Fruit fly (Drosophila melanogaster) whole organism, prepupa: Measurements from ENCODE around the gene CG43938.

ENCODE experiments used
- CG10631 ChIP-seq: fragments of 200-800 bp; sonication (Bioruptor generic); optimal IDR thresholded peaks from 2 replicates; lab custom pipeline; 2016; ENCODE audit warnings: missing biosample characterization, missing genetic modification characterization
- CG10669 ChIP-seq: fragments of 200-800 bp; sonication (Bioruptor generic); optimal IDR thresholded peaks from 3 replicates; lab custom pipeline; 2018; ENCODE audit warnings: missing biosample characterization, mild to moderate bottlenecking, missing genetic modification characterization, moderate library complexity
- CG11294 ChIP-seq: fragments of 200-800 bp; sonication (Bioruptor generic); IDR thresholded peaks from 2 replicates; pipeline ENCODE4 v1.3.6; 2022; ENCODE audit warnings: missing biosample characterization, missing genetic modification characterization
- CG11762 ChIP-seq: fragments of 200-800 bp; sonication (Bioruptor generic); optimal IDR thresholded peaks from 3 replicates; lab custom pipeline; 2016; ENCODE audit warnings: missing biosample characterization, missing genetic modification characterization; ENCODE audit not compliant: insufficient read depth
- CG11902 ChIP-seq: fragments of 200-800 bp; sonication (Bioruptor generic); optimal IDR thresholded peaks from 3 replicates; lab custom pipeline; 2016; ENCODE audit warnings: missing biosample characterization, missing genetic modification characterization
- CG15336 ChIP-seq: fragments of 200-800 bp; sonication (Bioruptor generic); IDR thresholded peaks from 2 replicates; pipeline ENCODE4 v1.3.6; 2022; ENCODE audit warnings: missing biosample characterization, missing genetic modification characterization
- CG16779 ChIP-seq: fragments of 200-800 bp; sonication (Bioruptor generic); optimal IDR thresholded peaks from 3 replicates; lab custom pipeline; 2017; ENCODE audit warnings: missing biosample characterization, mild to moderate bottlenecking, missing genetic modification characterization
- CG3032 ChIP-seq: fragments of 200-800 bp; optimal IDR thresholded peaks from 2 replicates; lab custom pipeline; 2019; ENCODE audit warnings: missing biosample characterization, mild to moderate bottlenecking, missing genetic modification characterization, moderate library complexity
- CG31627 ChIP-seq: fragments of 200-800 bp; sonication (Bioruptor generic); optimal IDR thresholded peaks from 3 replicates; lab custom pipeline; 2016; ENCODE audit warnings: missing biosample characterization, missing genetic modification characterization
- CG32006 ChIP-seq: fragments of 200-800 bp; sonication (Bioruptor generic); optimal IDR thresholded peaks from 3 replicates; lab custom pipeline; 2017; ENCODE audit warnings: missing biosample characterization, mild to moderate bottlenecking, missing genetic modification characterization
- CG34406 ChIP-seq: fragments of 200-800 bp; sonication (Bioruptor generic); optimal IDR thresholded peaks from 3 replicates; lab custom pipeline; 2016; ENCODE audit warnings: missing biosample characterization, missing genetic modification characterization
- CG3919 ChIP-seq: fragments of 200-800 bp; sonication (Bioruptor generic); optimal IDR thresholded peaks from 3 replicates; lab custom pipeline; 2016; ENCODE audit warnings: missing biosample characterization, missing genetic modification characterization
- CG4318 ChIP-seq: fragments of 200-800 bp; sonication (Bioruptor generic); optimal IDR thresholded peaks from 3 replicates; lab custom pipeline; 2017; ENCODE audit warnings: missing biosample characterization, mild to moderate bottlenecking, missing genetic modification characterization
- CG6163 ChIP-seq: fragments of 200-800 bp; sonication (Bioruptor generic); IDR thresholded peaks from 3 replicates; pipeline ENCODE4 v1.3.6; 2022; ENCODE audit warnings: missing biosample characterization, missing genetic modification characterization
- CG6808 ChIP-seq: fragments of 200-800 bp; sonication (Bioruptor generic); optimal IDR thresholded peaks from 3 replicates; lab custom pipeline; 2017; ENCODE audit warnings: missing biosample characterization, missing genetic modification characterization, mild to moderate bottlenecking, moderate library complexity, missing genetic modification reagents
- CG6854 ChIP-seq: fragments of 200-800 bp; sonication (Bioruptor generic); optimal IDR thresholded peaks from 2 replicates; lab custom pipeline; 2017; ENCODE audit warnings: missing biosample characterization, mild to moderate bottlenecking, missing genetic modification characterization
- CG7368 ChIP-seq: fragments of 200-800 bp; sonication (Bioruptor generic); optimal IDR thresholded peaks from 3 replicates; lab custom pipeline; 2016; ENCODE audit warnings: missing biosample characterization, missing genetic modification characterization
- CG8119 ChIP-seq: fragments of 200-800 bp; sonication (Bioruptor generic); IDR thresholded peaks from 3 replicates; pipeline ENCODE4 v1.3.6; 2022; ENCODE audit warnings: missing biosample characterization, missing genetic modification characterization
- CG8632 ChIP-seq: fragments of 200-800 bp; sonication (Bioruptor generic); optimal IDR thresholded peaks from 3 replicates; lab custom pipeline; 2016; ENCODE audit warnings: missing biosample characterization, missing genetic modification characterization
- CG9139 ChIP-seq: fragments of 200-800 bp; sonication (Bioruptor generic); optimal IDR thresholded peaks from 3 replicates; lab custom pipeline; 2017; ENCODE audit warnings: missing biosample characterization, mild to moderate bottlenecking, missing genetic modification characterization
- Eip93F ChIP-seq: fragments of 200-800 bp; sonication (Bioruptor generic); optimal IDR thresholded peaks from 2 replicates; lab custom pipeline; 2016; ENCODE audit warnings: missing biosample characterization, mild to moderate bottlenecking, missing genetic modification characterization
- Ets21C ChIP-seq: fragments of 200-800 bp; sonication (Bioruptor generic); optimal IDR thresholded peaks from 3 replicates; lab custom pipeline; 2016; ENCODE audit warnings: missing biosample characterization, missing genetic modification characterization
- Ets96B ChIP-seq: fragments of 200-800 bp; optimal IDR thresholded peaks from 2 replicates; lab custom pipeline; 2019; ENCODE audit warnings: missing biosample characterization, mild to moderate bottlenecking, missing genetic modification characterization, moderate library complexity
- Gug ChIP-seq: fragments of 200-800 bp; sonication (Bioruptor generic); IDR thresholded peaks from 2 replicates; pipeline ENCODE4 v1.3.6; 2022; ENCODE audit warnings: missing biosample characterization, missing genetic modification characterization
- Hr39 ChIP-seq: fragments of 200-800 bp; sonication (Bioruptor generic); optimal IDR thresholded peaks from 2 replicates; lab custom pipeline; 2016; ENCODE audit warnings: missing biosample characterization, missing genetic modification characterization
- Hr4 ChIP-seq: fragments of 200-800 bp; sonication (Bioruptor generic); optimal IDR thresholded peaks from 3 replicates; lab custom pipeline; 2016; ENCODE audit warnings: missing biosample characterization, missing genetic modification characterization
- Met ChIP-seq: fragments of 200-800 bp; sonication (Bioruptor generic); optimal IDR thresholded peaks from 3 replicates; lab custom pipeline; 2016; ENCODE audit warnings: missing biosample characterization, missing genetic modification characterization
- OdsH ChIP-seq: fragments of 200-800 bp; sonication (Bioruptor generic); optimal IDR thresholded peaks from 3 replicates; lab custom pipeline; 2016; ENCODE audit warnings: missing biosample characterization, missing genetic modification characterization
- Smox ChIP-seq: fragments of 200-800 bp; sonication (Bioruptor generic); optimal IDR thresholded peaks from 3 replicates; lab custom pipeline; 2016; ENCODE audit warnings: missing biosample characterization, missing genetic modification characterization
- Sox14 ChIP-seq: fragments of 200-800 bp; sonication (Bioruptor generic); optimal IDR thresholded peaks from 3 replicates; lab custom pipeline; 2016; ENCODE audit warnings: missing biosample characterization, missing genetic modification characterization
- achi ChIP-seq: fragments of 200-800 bp; sonication (Bioruptor generic); optimal IDR thresholded peaks from 3 replicates; lab custom pipeline; 2016; ENCODE audit warnings: missing biosample characterization, missing genetic modification characterization
- acj6 ChIP-seq: fragments of 200-800 bp; sonication (Bioruptor generic); optimal IDR thresholded peaks from 3 replicates; lab custom pipeline; 2016; ENCODE audit warnings: missing biosample characterization, missing genetic modification characterization
- cyc ChIP-seq: fragments of 200-800 bp; sonication (Bioruptor generic); optimal IDR thresholded peaks from 3 replicates; lab custom pipeline; 2016; ENCODE audit warnings: missing biosample characterization, missing genetic modification characterization
- dac ChIP-seq: fragments of 200-800 bp; sonication (Bioruptor generic); optimal IDR thresholded peaks from 2 replicates; lab custom pipeline; 2017; ENCODE audit warnings: missing biosample characterization, mild to moderate bottlenecking, missing genetic modification characterization
- dsx ChIP-seq: fragments of 200-800 bp; optimal IDR thresholded peaks from 3 replicates; lab custom pipeline; 2019; ENCODE audit warnings: missing biosample characterization, mild to moderate bottlenecking, missing genetic modification characterization, moderate library complexity; ENCODE audit not compliant: poor library complexity, severe bottlenecking
- esn ChIP-seq: fragments of 200-800 bp; sonication (Bioruptor generic); optimal IDR thresholded peaks from 2 replicates; lab custom pipeline; 2016; ENCODE audit warnings: missing biosample characterization, mild to moderate bottlenecking, missing genetic modification characterization, moderate library complexity
- fd59A ChIP-seq: fragments of 200-800 bp; sonication (Bioruptor generic); optimal IDR thresholded peaks from 2 replicates; lab custom pipeline; 2017; ENCODE audit warnings: missing biosample characterization, mild to moderate bottlenecking, missing genetic modification characterization, missing genetic modification reagents
- fd85E ChIP-seq: fragments of 200-800 bp; sonication (Bioruptor generic); optimal IDR thresholded peaks from 3 replicates; lab custom pipeline; 2016; ENCODE audit warnings: missing biosample characterization, missing genetic modification characterization
- fkh ChIP-seq: fragments of 200-800 bp; sonication (Bioruptor generic); optimal IDR thresholded peaks from 3 replicates; lab custom pipeline; 2017; ENCODE audit warnings: missing biosample characterization, mild to moderate bottlenecking, missing genetic modification characterization, moderate library complexity
- lz ChIP-seq: fragments of 200-800 bp; sonication (Bioruptor generic); optimal IDR thresholded peaks from 3 replicates; lab custom pipeline; 2016; ENCODE audit warnings: missing biosample characterization, missing genetic modification characterization
- pdm3 ChIP-seq: fragments of 200-800 bp; sonication (Bioruptor generic); optimal IDR thresholded peaks from 3 replicates; lab custom pipeline; 2016; ENCODE audit warnings: missing biosample characterization, missing genetic modification characterization
- salr ChIP-seq, 2 experiments: fragments of 200-800 bp; sonication (Bioruptor generic); optimal IDR thresholded peaks; 3 replicates each; lab custom pipeline; 2016 to 2018; ENCODE audit warnings: missing biosample characterization in 2 of 2, missing genetic modification characterization in 2 of 2, mild to moderate bottlenecking in 1 of 2
- spab ChIP-seq: fragments of 200-800 bp; sonication (Bioruptor generic); optimal IDR thresholded peaks from 2 replicates; lab custom pipeline; 2017; ENCODE audit warnings: missing biosample characterization, mild to moderate bottlenecking, missing genetic modification characterization, missing genetic modification reagents
- ss ChIP-seq, 2 experiments: fragments of 200-800 bp; sonication (Bioruptor generic); optimal IDR thresholded peaks; 2 replicates in 1 of 2; 3 replicates in 1 of 2; lab custom pipeline; 2017 to 2018; ENCODE audit warnings: mild to moderate bottlenecking in 2 of 2, missing biosample characterization in 2 of 2, missing genetic modification characterization in 2 of 2, moderate library complexity in 1 of 2
- svp ChIP-seq: fragments of 200-800 bp; sonication (Bioruptor generic); peaks from one replicate; lab custom pipeline; 2016; ENCODE audit warnings: missing biosample characterization, missing genetic modification characterization
- topi ChIP-seq: fragments of 200-800 bp; sonication (Bioruptor generic); optimal IDR thresholded peaks from 3 replicates; lab custom pipeline; 2016; ENCODE audit warnings: missing biosample characterization, missing genetic modification characterization
- vri ChIP-seq: fragments of 200-800 bp; sonication (Bioruptor generic); optimal IDR thresholded peaks from 3 replicates; lab custom pipeline; 2016; ENCODE audit warnings: missing biosample characterization, mild to moderate bottlenecking, missing genetic modification characterization

The CG43938 gene

DNA sequence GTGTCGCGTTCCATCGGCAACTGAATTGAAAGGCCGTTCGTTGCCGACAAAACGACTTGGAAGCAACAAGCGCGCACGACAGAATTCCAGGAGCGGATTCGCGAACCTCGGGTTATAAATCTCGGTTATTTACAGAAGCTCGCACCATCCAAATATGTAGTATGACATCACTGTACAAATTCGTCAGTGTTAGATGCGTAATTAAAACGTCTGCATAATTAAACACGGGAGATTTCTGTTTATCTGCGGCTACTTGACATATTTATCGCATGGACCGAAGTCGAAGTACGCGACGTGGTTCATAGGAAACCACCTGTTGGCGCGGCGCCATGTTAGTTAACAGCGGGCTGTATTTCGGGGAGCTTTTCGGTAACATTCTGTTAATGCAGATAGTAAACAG lies 50.5 kb downstream of the CG43938 start, which contains the start of gene Ac78C (continued):
- TF ChIP-seq CG10631 (GFP tag; lab: Kevin White, UChicago), result peak; percentile 81
- peak; percentile 81 for TF ChIP-seq Met (GFP tag; lab: Kevin White, UChicago)
- TF ChIP-seq Gug (GFP tag; lab: Robert Waterston, UW), result peak; percentile 90
- peak; percentile 77 to 85 for TF ChIP-seq ss (GFP tag; optimal IDR thresholded peaks at IDR 0.05; lab: Kevin White, UChicago)
- peak; percentile 79 for TF ChIP-seq CG11762
- peak; percentile 78 for TF ChIP-seq CG9139
- TF ChIP-seq CG11294, result peak; percentile 82
- TF ChIP-seq topi, result peak; percentile 82
- TF ChIP-seq CG3032 (tag; lab: Kevin White, UChicago), result peak; percentile 81
- peak; percentile 63 for TF ChIP-seq fd59A (GFP tag; lab: Kevin White, UChicago)
- TF ChIP-seq CG6854 (GFP tag; lab: Kevin White, UChicago), result peak; percentile 88
- TF ChIP-seq CG16779, result peak; percentile 82
- peak; percentile 88 for TF ChIP-seq CG15336 (GFP tag; lab: Robert Waterston, UW)
- TF ChIP-seq Smox (GFP tag; lab: Kevin White, UChicago), result peak; percentile 77
- peak; percentile 87 for TF ChIP-seq lz (GFP tag; lab: Kevin White, UChicago)

DNA sequence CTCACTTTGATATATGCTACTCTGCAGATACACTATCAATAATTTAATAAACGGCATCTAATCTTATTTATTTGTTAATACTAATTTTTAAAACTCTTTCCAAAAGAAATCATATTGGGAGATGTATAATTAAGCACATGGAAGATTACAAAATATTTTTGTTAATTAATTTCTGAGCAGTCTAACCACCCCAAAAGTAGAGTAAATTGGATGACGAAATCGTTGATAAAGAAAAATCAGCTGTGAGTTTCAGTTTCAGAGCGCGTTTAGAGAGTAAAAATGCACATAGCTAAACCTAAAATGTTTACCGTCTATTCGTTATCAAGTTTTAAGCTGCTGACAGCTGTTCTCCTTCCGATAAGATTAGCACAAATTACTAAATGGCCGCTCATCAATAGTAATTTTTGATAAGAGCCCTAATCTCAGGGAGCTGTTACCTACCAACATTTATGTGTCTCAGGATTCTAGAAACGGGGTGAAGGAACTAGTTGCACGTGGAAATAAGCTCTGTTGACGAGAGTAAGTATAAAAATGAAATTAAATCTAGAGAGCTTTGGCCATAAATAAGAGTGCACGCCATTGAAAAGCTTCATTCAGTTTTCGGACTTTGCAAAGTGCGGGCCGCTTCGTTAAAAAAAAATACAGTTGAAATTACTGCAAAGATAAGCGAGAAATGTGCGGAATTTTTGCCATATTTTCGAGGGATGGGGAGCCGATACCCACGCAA lies 51.2 kb downstream of the CG43938 start, which contains the start of the genes chb and AsnS:
Gene chb, plus strand, starts transcription at position 327 of the 727 bp plus-strand sequence.
Gene AsnS, plus strand, starts transcription at position 592 of the 727 bp plus-strand sequence.
- no peak for TF ChIP-seq CG6808 (GFP tag; lab: Kevin White, UChicago)
- TF ChIP-seq acj6, result peak; percentile 81
- TF ChIP-seq pdm3 (GFP tag; lab: Kevin White, UChicago), result peak; percentile 85
- peak; percentile 83 for TF ChIP-seq Hr4 (GFP tag; lab: Kevin White, UChicago)
- no peak for TF ChIP-seq fd85E (GFP tag; lab: Kevin White, UChicago)
- peak; percentile 82 for TF ChIP-seq CG34406 (GFP tag; lab: Kevin White, UChicago)
- peak; percentile 39 for TF ChIP-seq dac (GFP tag; lab: Kevin White, UChicago)
- TF ChIP-seq dsx (GFP tag; lab: Kevin White, UChicago), result peak; percentile 69
- TF ChIP-seq CG3032 (tag; lab: Kevin White, UChicago), result peak; percentile 79
- TF ChIP-seq OdsH (GFP tag; lab: Kevin White, UChicago), result peak; percentile 78
- TF ChIP-seq vri (GFP tag; lab: Kevin White, UChicago), result peak; percentile 88
- TF ChIP-seq CG8119, result peak; percentile 88
- peak; percentile 38 for TF ChIP-seq CG6854 (GFP tag; lab: Kevin White, UChicago)
- TF ChIP-seq fkh, result peak; percentile 1
- peak; percentile 86 for TF ChIP-seq Met (GFP tag; lab: Kevin White, UChicago)
- peak; percentile 78 for TF ChIP-seq cyc (GFP tag; lab: Kevin White, UChicago)
- peak; percentile 93 for TF ChIP-seq svp (GFP tag; lab: Kevin White, UChicago)
- TF ChIP-seq CG6163 (GFP tag; lab: Robert Waterston, UW), result peak; percentile 88
- peak; percentile 76 for TF ChIP-seq CG8632 (GFP tag; lab: Kevin White, UChicago)
- TF ChIP-seq salr (GFP tag; optimal IDR thresholded peaks at IDR 0.05; lab: Kevin White, UChicago), result peak; percentile 27 to 69
- TF ChIP-seq CG11294, result peak; percentile 87
- peak; percentile 71 for TF ChIP-seq CG10669
- peak; percentile 36 for TF ChIP-seq CG16779
- TF ChIP-seq CG32006 (GFP tag; lab: Kevin White, UChicago), result peak; percentile 80
- TF ChIP-seq CG31627 (GFP tag; lab: Kevin White, UChicago), result peak; percentile 85
- no peak for TF ChIP-seq Eip93F (GFP tag; lab: Kevin White, UChicago)
- peak; percentile 75 for TF ChIP-seq achi (GFP tag; lab: Kevin White, UChicago)
- peak; percentile 38 for TF ChIP-seq CG11902 (GFP tag; lab: Kevin White, UChicago)
- TF ChIP-seq CG9139, result no peak
- TF ChIP-seq CG7368 (GFP tag; lab: Kevin White, UChicago), result peak; percentile 57
- peak; percentile 85 for TF ChIP-seq lz (GFP tag; lab: Kevin White, UChicago)
- peak; percentile 79 for TF ChIP-seq Hr39 (GFP tag; lab: Kevin White, UChicago)
- peak; percentile 83 for TF ChIP-seq Smox (GFP tag; lab: Kevin White, UChicago)
- TF ChIP-seq esn (GFP tag; lab: Kevin White, UChicago), result peak; percentile 90
- TF ChIP-seq CG10631 (GFP tag; lab: Kevin White, UChicago), result peak; percentile 79
- TF ChIP-seq CG4318 (GFP tag; lab: Kevin White, UChicago), result no peak
- peak; percentile 88 for TF ChIP-seq Gug (GFP tag; lab: Robert Waterston, UW)
- TF ChIP-seq Sox14, result peak; percentile 77
- peak; percentile 61 for TF ChIP-seq CG3919 (GFP tag; lab: Kevin White, UChicago)
- peak; percentile 43 for TF ChIP-seq spab (GFP tag; lab: Kevin White, UChicago)
- TF ChIP-seq Ets96B (tag; lab: Kevin White, UChicago), result peak; percentile 89
- TF ChIP-seq Ets21C (GFP tag; lab: Kevin White, UChicago), result peak; percentile 76
